Fruit fly (Drosophila melanogaster) whole organism, embryonic: ENCODE measurements around the gene CG14915.
A peak's percentile ranks its signal among the peaks of the same experiment; 100 is the strongest.

Experiments
- Abd-B ChIP-seq: fragments of 200-800 bp; sonication (Bioruptor generic); optimal IDR thresholded peaks from 2 replicates; lab custom pipeline; 2018; ENCODE audit warnings: missing biosample characterization, mild to moderate bottlenecking, missing genetic modification characterization, moderate library complexity
- Atf3 ChIP-seq: fragments of 200-800 bp; sonication (Bioruptor generic); optimal IDR thresholded peaks from 3 replicates; lab custom pipeline; 2016; ENCODE audit warnings: missing biosample characterization, missing genetic modification characterization
- CG10267 ChIP-seq: fragments of 200-800 bp; sonication (Bioruptor generic); optimal IDR thresholded peaks from 2 replicates; lab custom pipeline; 2018; ENCODE audit warnings: missing biosample characterization, mild to moderate bottlenecking, missing genetic modification characterization, moderate library complexity
- CG10274 ChIP-seq: fragments of 200-800 bp; sonication (Bioruptor generic); optimal IDR thresholded peaks from 3 replicates; lab custom pipeline; 2017; ENCODE audit warnings: missing biosample characterization, mild to moderate bottlenecking, missing genetic modification characterization
- CG11695 ChIP-seq: fragments of 200-800 bp; sonication (Bioruptor generic); IDR thresholded peaks from 3 replicates; pipeline ENCODE4 v1.3.6; 2022; ENCODE audit warnings: missing biosample characterization, missing genetic modification characterization
- CG12104 ChIP-seq: fragments of 200-800 bp; sonication (Bioruptor generic); optimal IDR thresholded peaks from 3 replicates; lab custom pipeline; 2016; ENCODE audit warnings: missing biosample characterization, missing genetic modification characterization
- CG14710 ChIP-seq: fragments of 200-800 bp; sonication (Bioruptor generic); optimal IDR thresholded peaks from 3 replicates; lab custom pipeline; 2019; ENCODE audit warnings: missing biosample characterization, mild to moderate bottlenecking, missing genetic modification characterization, moderate library complexity
- CG15514 ChIP-seq: fragments of 200-800 bp; sonication (Bioruptor generic); optimal IDR thresholded peaks from 3 replicates; lab custom pipeline; 2017; ENCODE audit warnings: missing biosample characterization, missing genetic modification characterization, mild to moderate bottlenecking, moderate library complexity, missing genetic modification reagents
- CG16863 ChIP-seq: fragments of 200-800 bp; sonication (Bioruptor generic); optimal IDR thresholded peaks from 3 replicates; lab custom pipeline; 2016; ENCODE audit warnings: missing biosample characterization, missing genetic modification characterization
- CG2889 ChIP-seq: fragments of 200-800 bp; sonication (Bioruptor generic); IDR thresholded peaks from 3 replicates; pipeline ENCODE4 v1.3.6; 2022; ENCODE audit warnings: missing biosample characterization, missing genetic modification characterization
- CG30403 ChIP-seq: fragments of 200-800 bp; sonication (Bioruptor generic); optimal IDR thresholded peaks from 3 replicates; lab custom pipeline; 2016; ENCODE audit warnings: missing biosample characterization, missing genetic modification characterization
- CG32767 ChIP-seq: fragments of 200-800 bp; sonication (Bioruptor generic); IDR thresholded peaks from 2 replicates; pipeline ENCODE4 v1.3.6; 2022; ENCODE audit warnings: missing biosample characterization, missing genetic modification characterization
- CG3407 ChIP-seq: fragments of 200-800 bp; sonication (Bioruptor generic); optimal IDR thresholded peaks from 2 replicates; lab custom pipeline; 2018; ENCODE audit warnings: missing biosample characterization, mild to moderate bottlenecking, missing genetic modification characterization
- CG34376 ChIP-seq: fragments of 200-800 bp; sonication (Bioruptor generic); optimal IDR thresholded peaks from 2 replicates; lab custom pipeline; 2018; ENCODE audit warnings: missing biosample characterization, mild to moderate bottlenecking, missing genetic modification characterization
- CG4854 ChIP-seq: fragments of 200-800 bp; sonication (Bioruptor generic); optimal IDR thresholded peaks from 2 replicates; lab custom pipeline; 2016; ENCODE audit warnings: missing biosample characterization, missing genetic modification characterization, inconsistent platforms
- CG5180 ChIP-seq: fragments of 200-800 bp; sonication (Bioruptor generic); optimal IDR thresholded peaks from 3 replicates; lab custom pipeline; 2017; ENCODE audit warnings: missing biosample characterization, missing genetic modification characterization, mild to moderate bottlenecking, moderate library complexity, missing genetic modification reagents
- CG5245 ChIP-seq: fragments of 200-800 bp; sonication (Bioruptor generic); optimal IDR thresholded peaks from 3 replicates; lab custom pipeline; 2016; ENCODE audit warnings: missing biosample characterization, missing genetic modification characterization
- CG6175 ChIP-seq: fragments of 200-800 bp; sonication (Bioruptor generic); IDR thresholded peaks from 3 replicates; pipeline ENCODE4 v1.3.6; 2022; ENCODE audit warnings: missing biosample characterization, missing genetic modification characterization
- CG6683 ChIP-seq: fragments of 200-800 bp; sonication (Bioruptor generic); optimal IDR thresholded peaks from 2 replicates; lab custom pipeline; 2017; ENCODE audit warnings: missing biosample characterization, mild to moderate bottlenecking, missing genetic modification characterization, missing genetic modification reagents
- CG6854 ChIP-seq: fragments of 200-800 bp; sonication (Bioruptor generic); optimal IDR thresholded peaks from 3 replicates; lab custom pipeline; 2017; ENCODE audit warnings: missing biosample characterization, mild to moderate bottlenecking, missing genetic modification characterization
- CG7372 ChIP-seq: fragments of 200-800 bp; sonication (Bioruptor generic); IDR thresholded peaks from 2 replicates; pipeline ENCODE4 v1.3.6; 2022; ENCODE audit warnings: missing biosample characterization, missing genetic modification characterization
- CG9215 ChIP-seq: fragments of 200-800 bp; sonication (Bioruptor generic); IDR thresholded peaks from 2 replicates; pipeline ENCODE4 v1.3.6; 2022; ENCODE audit warnings: missing biosample characterization, missing genetic modification characterization
- CG9932 ChIP-seq: fragments of 200-800 bp; sonication (Bioruptor generic); IDR thresholded peaks from 2 replicates; pipeline ENCODE4 v1.3.6; 2022; ENCODE audit warnings: missing biosample characterization, missing genetic modification characterization
- D19A ChIP-seq: fragments of 200-800 bp; optimal IDR thresholded peaks from 3 replicates; lab custom pipeline; 2019; ENCODE audit warnings: missing biosample characterization, mild to moderate bottlenecking, missing genetic modification characterization, moderate library complexity
- Dad ChIP-seq: fragments of 200-800 bp; sonication (Bioruptor generic); optimal IDR thresholded peaks from 3 replicates; lab custom pipeline; 2016; ENCODE audit warnings: missing biosample characterization, missing genetic modification characterization
- Eip74EF ChIP-seq, 2 experiments: fragments of 200-800 bp in 1 of 2; fragments of >200 bp in 1 of 2; sonication (Bioruptor generic) in 1 of 2; optimal IDR thresholded peaks; 2 replicates each; lab custom pipeline; 2017 to 2019; ENCODE audit warnings: missing biosample characterization in 2 of 2, missing genetic modification characterization in 2 of 2, mild to moderate bottlenecking in 1 of 2, moderate library complexity in 1 of 2
- Ets97D ChIP-seq: fragments of 200-800 bp; sonication (Bioruptor generic); optimal IDR thresholded peaks from 3 replicates; lab custom pipeline; 2016; ENCODE audit warnings: missing biosample characterization, missing genetic modification characterization
- Hand ChIP-seq: fragments of 200-800 bp; sonication (Bioruptor generic); optimal IDR thresholded peaks from 2 replicates; lab custom pipeline; 2017; ENCODE audit warnings: mild to moderate bottlenecking, missing biosample characterization, missing genetic modification reagents, missing genetic modification characterization
- HmgZ ChIP-seq: fragments of 200-800 bp; sonication (Bioruptor generic); optimal IDR thresholded peaks from 2 replicates; lab custom pipeline; 2018; ENCODE audit warnings: missing biosample characterization, mild to moderate bottlenecking, missing genetic modification characterization
- Hr3 ChIP-seq: fragments of 200-800 bp; sonication (Bioruptor generic); optimal IDR thresholded peaks from 3 replicates; lab custom pipeline; 2016; ENCODE audit warnings: missing biosample characterization, missing genetic modification characterization
- Hsf ChIP-seq: fragments of 200-800 bp; sonication (Bioruptor generic); optimal IDR thresholded peaks from 3 replicates; lab custom pipeline; 2016; ENCODE audit warnings: missing biosample characterization, missing genetic modification characterization
- Lim3 ChIP-seq: fragments of 200-800 bp; sonication (Bioruptor generic); IDR thresholded peaks from 2 replicates; pipeline ENCODE4 v1.3.6; 2022; ENCODE audit warnings: missing biosample characterization, missing genetic modification characterization
- MESR4 ChIP-seq: fragments of 200-800 bp; sonication (Bioruptor generic); optimal IDR thresholded peaks from 2 replicates; lab custom pipeline; 2018; ENCODE audit warnings: missing biosample characterization, mild to moderate bottlenecking, missing genetic modification characterization, moderate library complexity
- Max ChIP-seq: fragments of 200-800 bp; sonication (Bioruptor generic); optimal IDR thresholded peaks from 2 replicates; lab custom pipeline; 2016; ENCODE audit warnings: missing biosample characterization, mild to moderate bottlenecking, missing genetic modification characterization
- NfI ChIP-seq: fragments of 200-800 bp; sonication (Bioruptor generic); optimal IDR thresholded peaks from 3 replicates; lab custom pipeline; 2018; ENCODE audit warnings: missing biosample characterization, mild to moderate bottlenecking, missing genetic modification characterization, moderate library complexity
- Oaz ChIP-seq: fragments of 200-800 bp; sonication (Bioruptor generic); IDR thresholded peaks from 2 replicates; pipeline ENCODE4 v1.3.6; 2022; ENCODE audit warnings: missing biosample characterization, missing genetic modification characterization
- ab ChIP-seq: fragments of 200-800 bp; sonication (Bioruptor generic); optimal IDR thresholded peaks from 2 replicates; lab custom pipeline; 2016; ENCODE audit warnings: missing biosample characterization, missing genetic modification characterization
- cad ChIP-seq: fragments of >200 bp; optimal IDR thresholded peaks from 2 replicates; lab custom pipeline; 2017; ENCODE audit warnings: missing biosample characterization, missing genetic modification characterization
- chm ChIP-seq: fragments of 200-800 bp; sonication (Bioruptor generic); IDR thresholded peaks from 2 replicates; pipeline ENCODE4 v1.3.6; 2022; ENCODE audit warnings: missing biosample characterization, missing genetic modification characterization
- croc ChIP-seq: fragments of 200-800 bp; sonication (Bioruptor generic); conservative IDR thresholded peaks from 3 replicates; pipeline ENCODE4 v1.3.6; 2022; ENCODE audit warnings: missing biosample characterization, missing genetic modification characterization
- dati ChIP-seq: fragments of 200-800 bp; sonication (Bioruptor generic); IDR thresholded peaks from 2 replicates; pipeline ENCODE4 v1.3.6; 2022; ENCODE audit warnings: missing biosample characterization, missing genetic modification characterization
- ewg ChIP-seq: fragments of 200-800 bp; sonication (Bioruptor generic); optimal IDR thresholded peaks from 3 replicates; lab custom pipeline; 2017; ENCODE audit warnings: mild to moderate bottlenecking, missing biosample characterization, missing genetic modification reagents, missing genetic modification characterization
- kah ChIP-seq: fragments of 200-800 bp; sonication (Bioruptor generic); optimal IDR thresholded peaks from 2 replicates; lab custom pipeline; 2018; ENCODE audit warnings: missing biosample characterization, mild to moderate bottlenecking, missing genetic modification characterization
- lbe ChIP-seq: fragments of 200-800 bp; sonication (Bioruptor generic); optimal IDR thresholded peaks from 2 replicates; lab custom pipeline; 2016; ENCODE audit warnings: missing biosample characterization, mild to moderate bottlenecking, missing genetic modification characterization
- lilli ChIP-seq: fragments of 200-800 bp; sonication (Bioruptor generic); optimal IDR thresholded peaks from 3 replicates; lab custom pipeline; 2016; ENCODE audit warnings: missing biosample characterization, missing genetic modification characterization
- schlank ChIP-seq: fragments of 200-800 bp; sonication (Bioruptor generic); optimal IDR thresholded peaks from 2 replicates; lab custom pipeline; 2018; ENCODE audit warnings: missing biosample characterization, mild to moderate bottlenecking, missing genetic modification characterization
- seq ChIP-seq: fragments of 200-800 bp; sonication (Bioruptor generic); IDR thresholded peaks from 2 replicates; pipeline ENCODE4 v1.3.6; 2022; ENCODE audit warnings: missing biosample characterization, missing genetic modification characterization
- tin ChIP-seq: fragments of 200-800 bp; sonication (Bioruptor generic); optimal IDR thresholded peaks from 3 replicates; lab custom pipeline; 2016; ENCODE audit warnings: missing biosample characterization, missing genetic modification characterization
- unpg ChIP-seq: fragments of 200-800 bp; sonication (Bioruptor generic); optimal IDR thresholded peaks from 3 replicates; lab custom pipeline; 2018; ENCODE audit warnings: missing biosample characterization, mild to moderate bottlenecking, missing genetic modification characterization, moderate library complexity
- vvl ChIP-seq: fragments of 200-800 bp; sonication (Bioruptor generic); IDR thresholded peaks from 2 replicates; pipeline ENCODE4 v1.3.6; 2022; ENCODE audit warnings: missing biosample characterization, missing genetic modification characterization

CG14915 gene

DNA sequence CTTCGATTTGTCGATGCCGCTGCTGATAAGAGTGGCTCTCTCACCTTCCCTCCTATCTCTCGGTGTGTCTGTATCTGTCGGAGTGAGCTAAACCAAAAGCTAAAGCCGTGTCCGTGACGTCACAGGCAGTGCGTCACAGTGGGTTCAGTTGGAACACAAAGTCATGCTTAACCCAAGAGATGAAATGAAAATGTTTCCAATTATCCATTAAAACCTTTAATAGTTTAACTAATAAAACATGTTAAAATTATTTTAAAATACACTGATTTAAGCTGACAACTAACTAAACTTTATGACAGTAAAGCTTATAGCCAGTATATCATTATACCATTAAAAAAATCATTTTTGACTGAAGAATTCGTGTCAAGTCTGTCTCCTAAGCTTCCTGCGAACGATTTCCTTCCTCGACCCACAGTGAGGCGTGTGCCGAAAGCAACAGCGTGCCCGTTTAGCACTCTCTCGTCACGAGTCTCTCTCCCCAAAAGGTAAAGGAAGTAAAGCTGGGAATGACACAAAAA is 42.2 kb downstream of the CG14915 start, which contains the start of gene Idua (continued):
- TF ChIP-seq CG5180 (GFP tag; lab: Kevin White, UChicago) (no peak), CG11695 (GFP tag; lab: Robert Waterston, UW) (peak; percentile 70; the same call in 2 of the 3 replicates), lilli (peak; percentile 69), Hsf (peak; percentile 60), Hr3 (GFP tag; lab: Kevin White, UChicago) (peak; percentile 52), Max (peak; percentile 58), CG5245 (GFP tag; lab: Kevin White, UChicago) (peak; percentile 51), vvl (GFP tag; lab: Robert Waterston, UW) (peak; percentile 50), NfI (GFP tag; lab: Kevin White, UChicago) (peak; percentile 69), Abd-B (peak; percentile 13), chm (no peak), kah (GFP tag; lab: Kevin White, UChicago) (peak; percentile 12), CG32767 (GFP tag; lab: Robert Waterston, UW) (peak; percentile 41; the same call in 1 of the 2 replicates), CG3407 (GFP tag; lab: Kevin White, UChicago) (peak; percentile 35), CG10274 (GFP tag; lab: Kevin White, UChicago) (peak; percentile 44), lbe (no peak), Eip74EF (GFP tag; optimal IDR thresholded peaks at IDR 0.05; lab: Kevin White, UChicago) (no peak), CG4854 (GFP tag; lab: Kevin White, UChicago) (peak; percentile 7), CG15514 (GFP tag; lab: Kevin White, UChicago) (peak; percentile 35), CG30403 (GFP tag; lab: Kevin White, UChicago) (peak; percentile 77), Oaz (0 out of 2 replicates have a peak, but pooled peaks have one; percentile 5), seq (GFP tag; lab: Robert Waterston, UW) (peak; percentile 63; the same call in 1 of the 2 replicates), ab (no peak), CG6854 (GFP tag; lab: Kevin White, UChicago) (peak; percentile 82), CG16863 (peak; percentile 27), CG6683 (peak; percentile 76), HmgZ (tag; lab: Kevin White, UChicago) (peak; percentile 58), ewg (GFP tag; lab: Kevin White, UChicago) (peak; percentile 39), dati (GFP tag; lab: Robert Waterston, UW) (no peak), MESR4 (GFP tag; lab: Kevin White, UChicago) (no peak), unpg (no peak), cad (GFP tag; lab: Kevin White, UChicago) (no peak), CG6175 (0 out of 3 replicates have a peak, but pooled peaks have one; percentile 52), Ets97D (GFP tag; lab: Kevin White, UChicago) (no peak), CG10267 (tag; lab: Kevin White, UChicago) (peak; percentile 66), Lim3 (GFP tag; lab: Robert Waterston, UW) (no peak), Dad (GFP tag; lab: Kevin White, UChicago) (no peak), CG34376 (peak; percentile 75), Atf3 (GFP tag; lab: Kevin White, UChicago) (peak; percentile 36), CG9932 (GFP tag; lab: Robert Waterston, UW) (peak; percentile 47), CG9215 (GFP tag; lab: Robert Waterston, UW) (peak; percentile 71), CG12104 (GFP tag; lab: Kevin White, UChicago) (peak; percentile 53), D19A (no peak), croc (GFP tag; lab: Robert Waterston, UW) (peak; percentile 60; the same call in 2 of the 3 replicates), Hand (GFP tag; lab: Kevin White, UChicago) (peak; percentile 86), CG2889 (GFP tag; lab: Robert Waterston, UW) (0 out of 3 replicates have a peak, but pooled peaks have one; percentile 29), CG7372 (peak; percentile 24; the same call in 1 of the 2 replicates), schlank (tag; lab: Kevin White, UChicago) (peak; percentile 28), tin (GFP tag; lab: Kevin White, UChicago) (peak; percentile 68), CG14710 (tag; lab: Kevin White, UChicago) (peak; percentile 48)
